Fruit fly (Drosophila melanogaster) whole organism, embryonic: ENCODE results near the gene CG7565.
A peak's percentile ranks its signal among the peaks of the same experiment; 100 is the strongest.

Source experiments
- Atf6 ChIP-seq: fragments of 200-800 bp; sonication (Bioruptor generic); IDR thresholded peaks from 2 replicates; pipeline ENCODE4 v1.3.6; 2022; ENCODE audit warnings: missing biosample characterization, missing genetic modification characterization
- CG12299 ChIP-seq: fragments of 200-800 bp; sonication (Bioruptor generic); optimal IDR thresholded peaks from 2 replicates; lab custom pipeline; 2018; ENCODE audit warnings: missing biosample characterization, mild to moderate bottlenecking, missing genetic modification characterization
- CG12769 ChIP-seq: fragments of 200-800 bp; sonication (Bioruptor generic); optimal IDR thresholded peaks from 2 replicates; lab custom pipeline; 2019; ENCODE audit warnings: missing biosample characterization, mild to moderate bottlenecking, missing genetic modification characterization, moderate library complexity
- CG14014 ChIP-seq: fragments of 200-800 bp; sonication (Bioruptor generic); IDR thresholded peaks from 2 replicates; pipeline ENCODE4 v1.3.6; 2022; ENCODE audit warnings: missing biosample characterization, missing genetic modification characterization
- CG14441 ChIP-seq: fragments of 200-800 bp; sonication (Bioruptor generic); IDR thresholded peaks from 2 replicates; pipeline ENCODE4 v1.3.6; 2022; ENCODE audit warnings: missing biosample characterization, missing genetic modification characterization
- CG16813 ChIP-seq: fragments of 200-800 bp; sonication (Bioruptor generic); IDR thresholded peaks from 3 replicates; pipeline ENCODE4 v1.3.6; 2022; ENCODE audit warnings: missing biosample characterization, missing genetic modification characterization; ENCODE audit not compliant: partially characterized antibody
- CG17359 ChIP-seq: fragments of 200-800 bp; sonication (Bioruptor generic); optimal IDR thresholded peaks from 3 replicates; lab custom pipeline; 2018; ENCODE audit warnings: missing biosample characterization, mild to moderate bottlenecking, missing genetic modification characterization, moderate library complexity
- CG18262 ChIP-seq: fragments of 200-800 bp; optimal IDR thresholded peaks from 3 replicates; lab custom pipeline; 2019; ENCODE audit warnings: missing biosample characterization, mild to moderate bottlenecking, missing genetic modification characterization, moderate library complexity
- CG2120 ChIP-seq: fragments of 200-800 bp; sonication (Bioruptor generic); optimal IDR thresholded peaks from 3 replicates; lab custom pipeline; 2016; ENCODE audit warnings: missing biosample characterization, missing genetic modification characterization
- CG32532 ChIP-seq: fragments of 200-800 bp; sonication (Bioruptor generic); IDR thresholded peaks from 2 replicates; pipeline ENCODE4 v1.3.6; 2022; ENCODE audit warnings: missing biosample characterization, missing genetic modification characterization
- CG3281 ChIP-seq: fragments of 200-800 bp; sonication (Bioruptor generic); optimal IDR thresholded peaks from 3 replicates; lab custom pipeline; 2017; ENCODE audit warnings: missing biosample characterization, mild to moderate bottlenecking, missing genetic modification characterization
- CG4328 ChIP-seq: fragments of 200-800 bp; sonication (Bioruptor generic); optimal IDR thresholded peaks from 3 replicates; lab custom pipeline; 2017; ENCODE audit warnings: missing biosample characterization, missing genetic modification reagents, missing genetic modification characterization
- CG4617 ChIP-seq: fragments of 200-800 bp; sonication (Bioruptor generic); optimal IDR thresholded peaks from 3 replicates; lab custom pipeline; 2016; ENCODE audit warnings: missing biosample characterization, missing genetic modification characterization, borderline replicate concordance
- CG4730 ChIP-seq: fragments of 200-800 bp; sonication (Bioruptor generic); IDR thresholded peaks from 2 replicates; pipeline ENCODE4 v1.3.6; 2022; ENCODE audit warnings: missing biosample characterization, missing genetic modification characterization
- CG7556 ChIP-seq: fragments of 200-800 bp; sonication (Bioruptor generic); optimal IDR thresholded peaks from 2 replicates; lab custom pipeline; 2017; ENCODE audit warnings: missing biosample characterization, mild to moderate bottlenecking, missing genetic modification characterization
- CG8281 ChIP-seq: fragments of 200-800 bp; sonication (Bioruptor generic); optimal IDR thresholded peaks from 2 replicates; lab custom pipeline; 2018; ENCODE audit warnings: missing biosample characterization, mild to moderate bottlenecking, missing genetic modification characterization, moderate library complexity
- CG8290 ChIP-seq, 3 experiments: fragments of 200-800 bp; sonication (Bioruptor generic); optimal IDR thresholded peaks; 2 replicates each; lab custom pipeline; 2016 to 2019; ENCODE audit warnings: missing biosample characterization in 3 of 3, missing genetic modification characterization in 3 of 3, mild to moderate bottlenecking in 2 of 3, moderate library complexity in 1 of 3
- CG8765 ChIP-seq: fragments of 200-800 bp; sonication (Bioruptor generic); IDR thresholded peaks from 2 replicates; pipeline ENCODE4 v1.3.6; 2022; ENCODE audit warnings: missing biosample characterization, missing genetic modification characterization
- CG9932 ChIP-seq: fragments of 200-800 bp; sonication (Bioruptor generic); IDR thresholded peaks from 2 replicates; pipeline ENCODE4 v1.3.6; 2022; ENCODE audit warnings: missing biosample characterization, missing genetic modification characterization
- CoRest ChIP-seq: fragments of 200-800 bp; sonication (Bioruptor generic); optimal IDR thresholded peaks from 3 replicates; lab custom pipeline; 2018; ENCODE audit warnings: missing biosample characterization, mild to moderate bottlenecking, missing genetic modification characterization, moderate library complexity
- D19A ChIP-seq: fragments of 200-800 bp; optimal IDR thresholded peaks from 3 replicates; lab custom pipeline; 2019; ENCODE audit warnings: missing biosample characterization, mild to moderate bottlenecking, missing genetic modification characterization, moderate library complexity
- HHEX ChIP-seq: fragments of 200-800 bp; sonication (Bioruptor generic); optimal IDR thresholded peaks from 3 replicates; lab custom pipeline; 2017; ENCODE audit warnings: missing biosample characterization, mild to moderate bottlenecking, missing genetic modification characterization, missing genetic modification reagents
- Hmr ChIP-seq: fragments of 200-800 bp; sonication (Bioruptor generic); optimal IDR thresholded peaks from 3 replicates; lab custom pipeline; 2017; ENCODE audit warnings: mild to moderate bottlenecking, missing biosample characterization, missing genetic modification reagents, missing genetic modification characterization
- Med ChIP-seq: fragments of 200-800 bp; sonication (Bioruptor generic); peaks from one replicate; lab custom pipeline; 2016; ENCODE audit warnings: missing biosample characterization, missing genetic modification characterization, mild to moderate bottlenecking, inconsistent platforms, moderate library complexity
- Meics ChIP-seq: fragments of 200-800 bp; sonication (Bioruptor generic); optimal IDR thresholded peaks from 2 replicates; lab custom pipeline; 2017; ENCODE audit warnings: missing biosample characterization, mild to moderate bottlenecking, missing genetic modification characterization
- NK7.1 ChIP-seq: fragments of 200-800 bp; sonication (Bioruptor generic); optimal IDR thresholded peaks from 3 replicates; lab custom pipeline; 2016; ENCODE audit warnings: missing biosample characterization, missing genetic modification characterization
- Poxn ChIP-seq: fragments of 200-800 bp; sonication (Bioruptor generic); IDR thresholded peaks from 2 replicates; pipeline ENCODE4 v1.3.6; 2022; ENCODE audit warnings: missing biosample characterization, missing genetic modification characterization
- Side ChIP-seq: fragments of 200-800 bp; sonication (Bioruptor generic); optimal IDR thresholded peaks from 2 replicates; lab custom pipeline; 2016; ENCODE audit warnings: missing biosample characterization, missing genetic modification characterization
- Sox100B ChIP-seq: fragments of 200-800 bp; sonication (Bioruptor generic); optimal IDR thresholded peaks from 3 replicates; lab custom pipeline; 2018; ENCODE audit warnings: missing biosample characterization, mild to moderate bottlenecking, missing genetic modification characterization
- Sox102F ChIP-seq: fragments of 200-800 bp; sonication (Bioruptor generic); optimal IDR thresholded peaks from 2 replicates; lab custom pipeline; 2018; ENCODE audit warnings: missing biosample characterization, mild to moderate bottlenecking, missing genetic modification characterization, moderate library complexity
- Trl ChIP-seq, 3 experiments: fragments of >200 bp in 2 of 3; fragments of 200-800 bp in 1 of 3; sonication (Bioruptor generic) in 1 of 3; optimal IDR thresholded peaks; 2 replicates in 1 of 3; 3 replicates in 2 of 3; lab custom pipeline; 2016 to 2017; ENCODE audit warnings: missing biosample characterization in 1 of 3, missing genetic modification characterization in 1 of 3
- YL-1 ChIP-seq: fragments of 200-800 bp; sonication (Bioruptor generic); optimal IDR thresholded peaks from 3 replicates; lab custom pipeline; 2017; ENCODE audit warnings: missing biosample characterization, mild to moderate bottlenecking, missing genetic modification characterization
- amos ChIP-seq: fragments of 200-800 bp; sonication (Bioruptor generic); IDR thresholded peaks from 2 replicates; pipeline ENCODE4 v1.3.6; 2022; ENCODE audit warnings: missing biosample characterization, missing genetic modification characterization; ENCODE audit not compliant: partially characterized antibody
- corto ChIP-seq: fragments of 200-800 bp; sonication (Bioruptor generic); optimal IDR thresholded peaks from 2 replicates; lab custom pipeline; 2016; ENCODE audit warnings: missing biosample characterization, mild to moderate bottlenecking, missing genetic modification characterization, moderate library complexity
- crol ChIP-seq: fragments of 200-800 bp; sonication (Bioruptor generic); IDR thresholded peaks from 2 replicates; pipeline ENCODE4 v1.3.6; 2022; ENCODE audit warnings: missing biosample characterization, missing genetic modification characterization
- crp ChIP-seq, 2 experiments: fragments of 200-800 bp; sonication (Bioruptor generic); optimal IDR thresholded peaks; 2 replicates in 1 of 2; 3 replicates in 1 of 2; lab custom pipeline; 2017; ENCODE audit warnings: missing biosample characterization in 2 of 2, missing genetic modification characterization in 2 of 2, mild to moderate bottlenecking in 1 of 2, moderate library complexity in 1 of 2
- dysf ChIP-seq: fragments of 200-800 bp; sonication (Bioruptor generic); IDR thresholded peaks from 3 replicates; pipeline ENCODE4 v1.3.6; 2022; ENCODE audit warnings: missing biosample characterization, missing genetic modification characterization
- exex ChIP-seq: fragments of 200-800 bp; sonication (Bioruptor generic); optimal IDR thresholded peaks from 4 replicates; lab custom pipeline; 2018; ENCODE audit warnings: missing biosample characterization, mild to moderate bottlenecking, missing genetic modification characterization, moderate library complexity
- gem ChIP-seq: fragments of 200-800 bp; sonication (Bioruptor generic); optimal IDR thresholded peaks from 2 replicates; lab custom pipeline; 2019; ENCODE audit warnings: missing biosample characterization, mild to moderate bottlenecking, missing genetic modification characterization, moderate library complexity
- mam ChIP-seq: fragments of 200-800 bp; sonication (Bioruptor generic); optimal IDR thresholded peaks from 3 replicates; lab custom pipeline; 2016; ENCODE audit warnings: missing biosample characterization, missing genetic modification characterization
- mirr ChIP-seq: fragments of 200-800 bp; sonication (Bioruptor generic); optimal IDR thresholded peaks from 3 replicates; lab custom pipeline; 2018; ENCODE audit warnings: missing biosample characterization, mild to moderate bottlenecking, missing genetic modification characterization
- nau ChIP-seq: fragments of 200-800 bp; sonication (Bioruptor generic); optimal IDR thresholded peaks from 3 replicates; lab custom pipeline; 2017; ENCODE audit warnings: missing biosample characterization, mild to moderate bottlenecking, missing genetic modification characterization, missing genetic modification reagents
- pan ChIP-seq, 4 experiments: fragments of >200 bp in 3 of 4; fragments of 200-800 bp in 1 of 4; sonication (Bioruptor generic) in 1 of 4; optimal IDR thresholded peaks in 3 of 4; IDR thresholded peaks in 1 of 4; 2 replicates each; pipeline versions ENCODE4 v1.3.6 to Lab custom; 2017 to 2022; ENCODE audit warnings: missing biosample characterization in 2 of 4, missing genetic modification characterization in 2 of 4, mixed read lengths in 1 of 4
- prd ChIP-seq, 3 experiments: fragments of >200 bp in 2 of 3; fragments of 200-800 bp in 1 of 3; sonication (Bioruptor generic) in 1 of 3; optimal IDR thresholded peaks in 2 of 3; IDR thresholded peaks in 1 of 3; 2 replicates in 2 of 3; 3 replicates in 1 of 3; pipeline versions ENCODE4 v1.3.6 to Lab custom; 2017 to 2022; ENCODE audit warnings: missing biosample characterization in 1 of 3, missing genetic modification characterization in 1 of 3
- seq ChIP-seq: fragments of 200-800 bp; sonication (Bioruptor generic); IDR thresholded peaks from 2 replicates; pipeline ENCODE4 v1.3.6; 2022; ENCODE audit warnings: missing biosample characterization, missing genetic modification characterization
- slp2 ChIP-seq: fragments of 200-800 bp; sonication (Bioruptor generic); optimal IDR thresholded peaks from 2 replicates; lab custom pipeline; 2016; ENCODE audit warnings: missing biosample characterization, missing genetic modification characterization
- tio ChIP-seq: fragments of 200-800 bp; sonication (Bioruptor generic); optimal IDR thresholded peaks from 2 replicates; lab custom pipeline; 2017; ENCODE audit warnings: missing biosample characterization, missing genetic modification characterization, inconsistent platforms
- vfl ChIP-seq: fragments of 200-800 bp; sonication (Bioruptor generic); optimal IDR thresholded peaks from 2 replicates; lab custom pipeline; 2016; ENCODE audit warnings: missing biosample characterization, missing genetic modification characterization

The CG7565 gene

DNA sequence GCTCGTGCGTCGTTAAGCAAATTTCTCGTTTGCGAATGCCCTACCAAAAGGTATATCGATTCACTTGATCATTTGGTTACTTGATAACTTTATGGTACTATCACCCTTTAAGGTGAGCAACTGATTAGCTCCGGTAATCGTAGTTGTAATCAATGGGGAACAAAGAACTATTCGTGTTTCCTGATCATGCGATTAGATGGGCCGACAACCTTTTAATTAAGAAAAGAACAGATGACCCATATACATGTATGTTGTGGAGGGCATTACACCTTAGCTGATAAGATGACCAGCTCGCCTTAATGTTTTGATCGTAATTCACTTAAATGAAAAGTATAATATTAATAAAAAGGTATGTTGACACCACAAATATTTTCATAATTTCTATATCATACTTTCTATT, 18.2 kb downstream of the CG7565 start (continued):
- peak; percentile 77 for TF ChIP-seq exex
- no peak for TF ChIP-seq crol (GFP tag; lab: Robert Waterston, UW)
- no peak for TF ChIP-seq CG12299 (tag; lab: Kevin White, UChicago)
- no peak for TF ChIP-seq CG18262
- TF ChIP-seq crp (GFP tag; optimal IDR thresholded peaks at IDR 0.05; lab: Kevin White, UChicago): no peak
- TF ChIP-seq nau (GFP tag; lab: Kevin White, UChicago): no peak
- TF ChIP-seq mirr (GFP tag; lab: Kevin White, UChicago): peak; percentile 9
- peak; percentile 1 for TF ChIP-seq tio
- TF ChIP-seq CG14014 (GFP tag; lab: Robert Waterston, UW): peak; percentile 27; the same call in 1 of the 2 replicates
- TF ChIP-seq Hmr (GFP tag; lab: Kevin White, UChicago): no peak
- peak; percentile 15 for TF ChIP-seq CG2120
- TF ChIP-seq Med (GFP tag; lab: Kevin White, UChicago): peak; percentile 31
- TF ChIP-seq NK7.1: no peak
- TF ChIP-seq amos (GFP tag; lab: Robert Waterston, UW): no peak
- TF ChIP-seq slp2 (GFP tag; lab: Kevin White, UChicago): no peak
- no peak for TF ChIP-seq seq (GFP tag; lab: Robert Waterston, UW)
- no peak for TF ChIP-seq CG4328 (GFP tag; lab: Kevin White, UChicago)
- peak; percentile 12 for TF ChIP-seq mam (GFP tag; lab: Kevin White, UChicago)
- no peak for TF ChIP-seq CG8281 (tag; lab: Kevin White, UChicago)
- peak; percentile 9 for TF ChIP-seq Sox102F
- no peak for TF ChIP-seq Trl (optimal IDR thresholded peaks at IDR 0.05; lab: Kevin White, UChicago)
- TF ChIP-seq Trl (GFP tag; optimal IDR thresholded peaks at IDR 0.05; lab: Kevin White, UChicago): no peak
- TF ChIP-seq HHEX (GFP tag; lab: Kevin White, UChicago): no peak
- no peak for TF ChIP-seq dysf (GFP tag; lab: Robert Waterston, UW)
- no peak for TF ChIP-seq CG14441 (GFP tag; lab: Robert Waterston, UW)
- TF ChIP-seq CG32532 (GFP tag; lab: Robert Waterston, UW): peak; percentile 35; the same call in 1 of the 2 replicates
- TF ChIP-seq Poxn: no peak
- peak; percentile 26 for TF ChIP-seq CG3281 (GFP tag; lab: Kevin White, UChicago)
- peak; percentile 6 for TF ChIP-seq CoRest (tag; lab: Kevin White, UChicago)
- no peak for TF ChIP-seq CG16813 (GFP tag; lab: Robert Waterston, UW)
- TF ChIP-seq CG4730 (GFP tag; lab: Robert Waterston, UW): no peak
- TF ChIP-seq Atf6 (GFP tag; lab: Robert Waterston, UW): no peak
- no peak for TF ChIP-seq CG17359 (tag; lab: Kevin White, UChicago)
- TF ChIP-seq CG7556 (GFP tag; lab: Kevin White, UChicago): no peak
- TF ChIP-seq CG4617 (GFP tag; lab: Kevin White, UChicago): no peak
- no peak for TF ChIP-seq YL-1 (GFP tag; lab: Kevin White, UChicago)
- TF ChIP-seq gem (tag; lab: Kevin White, UChicago): peak; percentile 3
- peak; percentile 40 for TF ChIP-seq CG12769 (tag; lab: Kevin White, UChicago)
- peak; percentile 4 for TF ChIP-seq Sox100B (GFP tag; lab: Kevin White, UChicago)
- no peak for TF ChIP-seq CG8290 (GFP tag; optimal IDR thresholded peaks at IDR 0.05; lab: Kevin White, UChicago)
- peak in 1 of 2 experiments; percentile 42 for TF ChIP-seq CG8290 (tag; optimal IDR thresholded peaks at IDR 0.05; lab: Kevin White, UChicago)
- TF ChIP-seq prd (optimal IDR thresholded peaks at IDR 0.05; lab: Kevin White, UChicago): no peak
- TF ChIP-seq prd (GFP tag; IDR thresholded peaks at IDR 0.05; lab: Robert Waterston, UW): no peak
- peak; percentile 24 for TF ChIP-seq Meics (GFP tag; lab: Kevin White, UChicago)
- TF ChIP-seq CG9932 (GFP tag; lab: Robert Waterston, UW): peak; percentile 32; the same call in 1 of the 2 replicates
- TF ChIP-seq CG8765 (GFP tag; lab: Robert Waterston, UW): no peak
- peak; percentile 78 for TF ChIP-seq D19A (tag; lab: Kevin White, UChicago)
- TF ChIP-seq pan (optimal IDR thresholded peaks at IDR 0.05; lab: Kevin White, UChicago): no peak
- TF ChIP-seq pan (GFP tag; optimal IDR thresholded peaks at IDR 0.05 in 1 of 2, IDR thresholded peaks at IDR 0.05 in 1 of 2): peak in 1 of 2 experiments; percentile 16
- no peak for TF ChIP-seq Side
- TF ChIP-seq corto (GFP tag; lab: Kevin White, UChicago): no peak
- TF ChIP-seq vfl (GFP tag; lab: Kevin White, UChicago): no peak
